Fruit fly (Drosophila melanogaster) whole organism: Measurements from ENCODE around the gene CCT7.

Experiments used
- CG8478 ChIP-seq: fragments of >200 bp; optimal IDR thresholded peaks from 2 replicates; lab custom pipeline; 2018; ENCODE audit warnings: inconsistent platforms
- usp ChIP-seq: fragments of >200 bp; optimal IDR thresholded peaks from 2 replicates; lab custom pipeline; 2017; ENCODE audit warnings: missing biosample characterization, missing genetic modification characterization, mixed read lengths

dm6 chr3R:8780689-8781088 lies 20.7 kb upstream of the CCT7 start, which contains the start of gene CG33189:
- no peak for TF ChIP-seq usp
- no peak for TF ChIP-seq CG8478 (lab: Kevin White, UChicago)
